Worm (Caenorhabditis elegans) whole organism, L4/young adult: ENCODE results near the gene mff-1.

Experiments used
- W03F9.2 ChIP-seq: fragments of 150-350 bp; optimal IDR thresholded peaks from 2 replicates; lab custom pipeline; 2014; ENCODE audit warnings: missing biosample characterization, missing genetic modification characterization
- dao-5 ChIP-seq: sonication (generic microtip); optimal IDR thresholded peaks from 2 replicates; lab custom pipeline; 2016; ENCODE audit warnings: missing genotype, missing genetic modification characterization, moderate library complexity, missing compliant biosample characterization
- him-1 ChIP-seq: sonication (generic microtip); optimal IDR thresholded peaks from 2 replicates; lab custom pipeline; 2016; ENCODE audit warnings: missing genotype, missing genetic modification reagents, missing genetic modification characterization, missing compliant biosample characterization

Gene mff-1

DNA sequence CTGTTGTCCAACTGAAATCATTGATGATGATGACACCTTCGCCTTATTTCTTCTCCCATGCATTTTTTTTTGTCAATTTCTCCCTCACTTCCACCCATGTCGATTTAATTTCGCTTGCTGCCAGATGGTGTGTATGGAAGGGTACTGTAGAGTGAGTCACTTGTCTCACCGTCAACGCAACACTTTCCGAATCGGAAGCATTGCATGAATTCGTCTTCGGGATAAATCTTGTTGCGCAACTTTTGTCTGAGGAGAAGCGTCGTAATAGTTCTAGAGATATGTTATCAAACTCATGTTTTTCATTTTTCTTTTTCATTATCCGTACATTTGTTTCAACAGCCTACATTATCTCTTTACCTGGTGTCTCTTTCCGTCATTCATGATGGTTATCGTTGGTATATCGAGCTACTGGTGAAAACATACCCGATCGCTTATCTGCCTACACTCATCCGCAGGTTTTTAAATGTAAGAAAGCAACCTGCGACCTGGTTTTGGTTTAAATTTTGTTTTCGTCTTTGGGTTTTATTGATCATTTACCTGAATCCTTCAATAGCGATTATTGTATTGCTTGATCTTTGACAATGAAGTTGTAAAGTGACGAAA lies 17.6 kb upstream of the mff-1 start:
- TF ChIP-seq W03F9.2 (tag; lab: Kevin White, UChicago) (no peak), him-1 (no peak), dao-5 (tag; lab: Kevin White, UChicago) (no peak)

- no peak for TF ChIP-seq him-1
- no peak for TF ChIP-seq W03F9.2 (tag; lab: Kevin White, UChicago)
- TF ChIP-seq dao-5 (tag; lab: Kevin White, UChicago): no peak
These were observed 16.1 kb upstream of the mff-1 start for ce11 chrX:13003092-13003491.

- TF ChIP-seq W03F9.2 (tag; lab: Kevin White, UChicago) (no peak), dao-5 (tag; lab: Kevin White, UChicago) (no peak), him-1 (no peak)
These were observed 15.3 kb upstream of the mff-1 start for ce11 chrX:13002322-13002721.

DNA sequence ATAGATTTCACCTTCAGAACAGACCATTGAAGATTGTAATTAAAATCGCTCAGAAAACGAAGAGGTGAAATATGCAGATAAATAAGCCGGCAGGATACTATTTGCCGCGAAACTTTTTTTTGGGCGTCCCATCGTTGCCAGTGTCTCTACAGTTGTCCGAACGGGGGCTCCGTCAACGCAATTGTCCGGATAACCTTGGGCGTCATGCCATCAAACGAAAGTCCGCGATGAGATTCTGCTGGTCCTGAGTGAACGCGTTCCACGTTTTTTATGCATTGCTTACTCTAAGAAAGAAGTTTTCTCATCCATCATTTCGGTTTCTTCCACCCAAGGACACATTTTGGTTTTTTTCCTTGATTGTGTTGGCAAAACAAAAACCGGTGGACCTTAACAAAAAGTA lies 13.8 kb upstream of the mff-1 start:
- no peak for TF ChIP-seq him-1
- TF ChIP-seq dao-5 (tag; lab: Kevin White, UChicago): no peak
- no peak for TF ChIP-seq W03F9.2 (tag; lab: Kevin White, UChicago)

DNA sequence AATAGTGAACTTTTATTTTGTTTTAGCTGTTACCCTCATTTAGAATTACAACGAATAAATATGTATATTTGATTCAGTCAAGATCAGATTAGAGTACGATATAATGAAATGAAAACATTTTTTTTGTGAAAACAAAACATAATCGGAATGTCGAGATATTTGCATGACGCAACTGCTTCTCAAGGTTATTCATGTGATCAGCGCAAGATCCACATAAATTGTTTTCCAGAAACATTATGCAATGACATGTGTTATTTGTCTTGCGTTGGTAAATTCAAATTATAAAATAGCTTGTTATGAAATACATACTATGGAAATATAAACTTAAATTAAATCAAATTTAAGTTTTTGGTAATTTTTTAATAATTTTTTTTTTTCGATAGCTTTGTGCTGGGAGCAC lies 12.5 kb upstream of the mff-1 start:
- TF ChIP-seq dao-5 (tag; lab: Kevin White, UChicago) (no peak), W03F9.2 (tag; lab: Kevin White, UChicago) (no peak), him-1 (no peak)

- TF ChIP-seq him-1 (no peak), W03F9.2 (tag; lab: Kevin White, UChicago) (no peak), dao-5 (tag; lab: Kevin White, UChicago) (no peak)
These were observed 9.1 kb upstream of the mff-1 start for ce11 chrX:12996161-12996560.

DNA sequence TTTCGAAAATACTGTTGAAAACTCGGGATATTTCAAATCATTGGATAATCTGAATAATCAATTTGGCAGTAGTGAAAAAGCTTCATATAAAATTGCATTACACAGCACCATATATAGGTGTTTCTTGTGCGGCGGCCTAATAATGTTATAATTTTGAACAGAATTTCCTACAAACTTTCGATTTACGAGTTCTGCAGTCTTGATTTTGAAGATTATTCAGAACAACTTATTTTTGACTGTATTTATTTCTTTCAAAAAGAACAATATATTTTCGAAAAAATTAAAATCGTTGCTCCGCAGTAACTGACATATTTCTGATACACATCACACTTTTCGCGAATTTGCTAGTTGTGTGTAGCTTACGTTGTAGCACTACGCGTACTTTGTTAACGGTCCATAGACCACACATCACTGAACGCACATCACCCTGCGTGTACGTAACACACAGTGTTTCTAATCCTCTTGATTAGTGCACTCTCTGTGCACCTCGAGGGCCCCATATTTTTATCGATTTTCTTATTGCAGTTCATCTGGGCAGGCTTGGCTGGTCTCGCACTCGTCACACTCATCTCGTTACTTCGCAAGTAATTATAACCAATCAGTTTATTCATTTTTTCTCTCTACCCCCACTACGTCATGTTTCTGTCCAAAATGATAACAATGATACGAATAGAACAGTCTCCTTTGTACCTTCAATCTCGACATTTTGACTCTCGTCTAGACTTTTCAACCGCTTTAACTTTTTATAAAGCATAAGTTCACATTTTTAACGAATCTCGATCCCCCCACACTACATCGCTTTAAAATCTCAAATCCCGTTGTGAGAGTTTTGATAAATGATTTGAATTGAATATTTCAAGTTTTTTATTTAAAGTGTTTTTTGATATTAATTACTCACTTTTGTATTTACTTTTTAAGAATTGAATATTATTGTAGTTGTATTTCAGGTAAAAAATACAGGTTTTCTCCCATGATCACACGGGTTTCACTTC lies 3.8 kb upstream of the mff-1 start, which contains the start of the genes F11C1.1 and vwa-8:
TSS of gene F11C1.1 (minus strand) at position 51 of the 992 bp plus-strand sequence.
TSS of gene vwa-8 (plus strand) at position 942 of the 992 bp plus-strand sequence.
- TF ChIP-seq dao-5 (tag; lab: Kevin White, UChicago): no peak
- TF ChIP-seq him-1: no peak
- no peak for TF ChIP-seq W03F9.2 (tag; lab: Kevin White, UChicago)

- TF ChIP-seq W03F9.2 (tag; lab: Kevin White, UChicago) (no peak), dao-5 (tag; lab: Kevin White, UChicago) (no peak), him-1 (no peak)
These were observed 2.2 kb upstream of the mff-1 start, which contains the start of gene F11C1.7 for ce11 chrX:12989205-12989604. TSS of gene F11C1.7 (plus strand) at chrX:12989344.

DNA sequence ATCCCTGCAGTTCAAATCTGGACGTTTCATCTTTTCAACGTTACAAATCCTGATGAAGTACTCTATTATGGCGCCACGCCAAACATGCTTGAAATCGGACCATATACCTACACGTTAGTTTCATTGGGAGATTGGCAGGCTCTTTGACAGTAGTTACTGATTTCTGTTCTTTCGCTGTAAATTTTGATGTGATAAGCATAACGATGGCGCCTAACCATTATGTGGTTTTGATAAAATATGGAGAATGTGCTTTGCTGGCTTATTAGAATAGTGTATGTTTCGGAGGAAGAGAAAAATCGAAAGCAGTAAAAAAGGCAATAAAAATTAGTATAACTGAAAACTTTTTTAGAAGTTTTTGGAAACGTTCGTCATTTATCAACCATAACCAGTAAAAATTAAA lies 4.3 kb downstream of the mff-1 start:
- TF ChIP-seq him-1 (no peak), dao-5 (tag; lab: Kevin White, UChicago) (no peak), W03F9.2 (tag; lab: Kevin White, UChicago) (no peak)

- no peak for TF ChIP-seq W03F9.2 (tag; lab: Kevin White, UChicago)
- no peak for TF ChIP-seq him-1
- TF ChIP-seq dao-5 (tag; lab: Kevin White, UChicago): no peak
These were observed 5.6 kb downstream of the mff-1 start, which contains the start of gene scav-4 for ce11 chrX:12981393-12981792. TSS of gene scav-4 (plus strand) at chrX:12981775.

ce11 chrX:12979747-12980146 lies 7.3 kb downstream of the mff-1 start:
- no peak for TF ChIP-seq W03F9.2 (tag; lab: Kevin White, UChicago)
- no peak for TF ChIP-seq dao-5 (tag; lab: Kevin White, UChicago)
- TF ChIP-seq him-1: no peak

- TF ChIP-seq W03F9.2 (tag; lab: Kevin White, UChicago) (no peak), him-1 (no peak)
These were observed 8.4 kb downstream of the mff-1 start for ce11 chrX:12978569-12978968.

DNA sequence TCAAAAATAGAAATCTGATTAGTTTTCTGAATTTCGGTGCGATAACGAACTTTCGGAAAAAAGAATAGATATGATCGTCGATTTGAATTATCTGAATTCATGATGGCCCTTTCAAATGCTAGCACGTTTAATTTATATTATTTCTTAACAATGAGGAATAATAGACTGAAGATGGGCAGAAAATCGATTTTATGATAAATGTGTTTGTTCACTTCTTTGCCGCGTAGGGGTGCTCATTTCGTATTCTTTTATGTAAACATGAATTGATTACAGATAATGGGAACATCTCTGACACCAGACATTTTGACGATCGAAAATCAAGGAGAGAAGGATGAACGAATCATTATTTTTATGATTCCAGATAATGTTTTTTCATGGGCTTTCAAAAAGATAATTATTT lies 9.6 kb downstream of the mff-1 start, which contains the start of gene F11C1.9:
TSS of gene F11C1.9 (minus strand) at position 101 of the 400 bp plus-strand sequence.
- no peak for TF ChIP-seq W03F9.2 (tag; lab: Kevin White, UChicago)
- no peak for TF ChIP-seq dao-5 (tag; lab: Kevin White, UChicago)
- no peak for TF ChIP-seq him-1

- TF ChIP-seq dao-5 (tag; lab: Kevin White, UChicago): no peak
- no peak for TF ChIP-seq W03F9.2 (tag; lab: Kevin White, UChicago)
- TF ChIP-seq him-1: no peak
These were observed 10.2 kb downstream of the mff-1 start, which contains the start of the genes F11C1.4 and F11C1.10 for ce11 chrX:12976774-12977173. TSS of gene F11C1.4 (plus strand) at chrX:12977074. TSS of gene F11C1.10 (plus strand) at chrX:12977082.
